Fruit fly (Drosophila melanogaster): Measurements from ENCODE around the gene tsg.

tsg gene

DNA sequence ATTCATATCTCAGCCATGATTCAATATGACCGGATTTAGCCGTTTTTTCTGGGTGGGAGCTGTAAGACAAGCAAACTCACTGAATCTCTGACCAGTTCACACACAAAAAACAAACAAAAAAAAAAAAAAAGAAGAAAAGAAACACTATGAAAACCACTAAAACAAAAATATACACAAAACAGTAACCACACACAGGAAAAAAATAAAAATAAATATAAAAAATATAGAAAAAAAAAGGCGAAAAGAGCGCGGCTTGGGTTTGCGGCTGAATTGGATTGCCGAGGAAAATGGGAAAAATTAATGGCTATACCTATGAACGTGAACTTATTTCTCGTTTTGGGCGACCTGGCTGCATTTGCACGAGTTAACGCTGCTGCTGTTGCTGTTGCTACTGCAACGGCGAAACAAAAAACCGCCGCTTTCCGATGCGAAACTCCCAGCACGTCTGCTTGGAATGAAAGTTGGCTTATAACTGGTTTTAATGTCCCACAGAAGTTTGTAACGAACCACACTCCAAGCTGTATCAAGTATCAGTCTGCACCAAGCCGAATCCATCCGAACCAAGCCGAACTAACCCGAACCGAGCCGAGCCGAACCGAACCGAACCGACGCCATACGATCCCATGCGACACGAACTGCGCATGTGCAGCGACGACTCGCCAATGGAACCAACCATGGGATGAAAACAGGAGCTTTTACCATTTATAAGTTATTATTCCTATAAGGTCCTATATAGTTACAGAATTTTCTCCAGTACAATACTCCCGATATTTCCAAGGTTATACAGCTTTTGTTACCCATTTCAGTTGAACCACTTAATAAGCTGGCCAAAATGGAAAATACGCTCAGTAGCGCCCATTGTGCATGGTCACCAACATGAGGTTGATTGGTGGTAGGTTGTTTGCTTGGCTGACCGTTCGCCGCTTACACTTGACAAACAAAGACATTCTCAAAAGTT, 15.0 kb upstream of the tsg start, which contains the start of gene fw (continued):
- TF ChIP-seq ase (GFP tag; IDR thresholded peaks at IDR 0.05), result peak; percentile 55; the same call in 1 of the 3 replicates
- TF ChIP-seq Bgb (GFP tag; IDR thresholded peaks at IDR 0.05; ENCODE audit: partially characterized antibody), result no peak
- TF ChIP-seq CG4854 (GFP tag; optimal IDR thresholded peaks at IDR 0.05), result no peak
- no peak for TF ChIP-seq bcd (GFP tag; optimal IDR thresholded peaks at IDR 0.05)
- no peak for TF ChIP-seq vnd (GFP tag; IDR thresholded peaks at IDR 0.05; ENCODE audit: partially characterized antibody)
- no peak for TF ChIP-seq gcm (GFP tag; optimal IDR thresholded peaks at IDR 0.05)
- no peak for TF ChIP-seq pfk (GFP tag; optimal IDR thresholded peaks at IDR 0.05)
- no peak for TF ChIP-seq fd102C (GFP tag; optimal IDR thresholded peaks at IDR 0.05)
- no peak for TF ChIP-seq Hmr (GFP tag; optimal IDR thresholded peaks at IDR 0.05)
- peak; percentile 92 for TF ChIP-seq CG4707 (GFP tag; optimal IDR thresholded peaks at IDR 0.05)
- TF ChIP-seq psq (GFP tag; optimal IDR thresholded peaks at IDR 0.05), result no peak
- no peak for TF ChIP-seq MBD-R2 (GFP tag; IDR thresholded peaks at IDR 0.05)
- TF ChIP-seq crol (GFP tag; IDR thresholded peaks at IDR 0.05), result no peak
- no peak for TF ChIP-seq Mes4 (GFP tag; optimal IDR thresholded peaks at IDR 0.05)
- 0 out of 2 replicates have a peak, but pooled peaks have one; percentile 21 for TF ChIP-seq bbx (GFP tag; IDR thresholded peaks at IDR 0.05; ENCODE audit: partially characterized antibody)
- no peak for TF ChIP-seq CG15011 (GFP tag; optimal IDR thresholded peaks at IDR 0.05)
- TF ChIP-seq Dfd (GFP tag; optimal IDR thresholded peaks at IDR 0.05), result no peak
- no peak for TF ChIP-seq sqz (GFP tag; optimal IDR thresholded peaks at IDR 0.05)
- no peak for TF ChIP-seq Spps (tag; optimal IDR thresholded peaks at IDR 0.05)
- peak; percentile 50 for TF ChIP-seq slbo (GFP tag; IDR thresholded peaks at IDR 0.05)
- TF ChIP-seq CG10366 (GFP tag; IDR thresholded peaks at IDR 0.05), result peak; percentile 31; the same call in 1 of the 2 replicates
- TF ChIP-seq CG16813 (GFP tag; IDR thresholded peaks at IDR 0.05; ENCODE audit: partially characterized antibody), result no peak
- TF ChIP-seq ewg (GFP tag; optimal IDR thresholded peaks at IDR 0.05), result peak; percentile 12
- no peak for TF ChIP-seq shn (GFP tag; optimal IDR thresholded peaks at IDR 0.05)
- TF ChIP-seq mam (GFP tag; optimal IDR thresholded peaks at IDR 0.05), result peak; percentile 20
- TF ChIP-seq Dp (GFP tag; optimal IDR thresholded peaks at IDR 0.05), result no peak
- no peak for TF ChIP-seq Ssrp (tag; optimal IDR thresholded peaks at IDR 0.05)
- no peak for TF ChIP-seq CG31224 (GFP tag; IDR thresholded peaks at IDR 0.05)
- TF ChIP-seq CG10959 (GFP tag; IDR thresholded peaks at IDR 0.05), result no peak
- TF ChIP-seq CG11723 (GFP tag; optimal IDR thresholded peaks at IDR 0.05), result no peak
- no peak for TF ChIP-seq dimm (GFP tag; IDR thresholded peaks at IDR 0.05)
- no peak for TF ChIP-seq CG34376 (GFP tag; optimal IDR thresholded peaks at IDR 0.05)
- peak; percentile 0 for TF ChIP-seq CG8944 (GFP tag; optimal IDR thresholded peaks at IDR 0.05)
- TF ChIP-seq CG3726 (GFP tag; IDR thresholded peaks at IDR 0.05), result 0 out of 3 replicates have a peak, but pooled peaks have one; percentile 6
- peak; percentile 31 for TF ChIP-seq CG8290 (GFP tag; optimal IDR thresholded peaks at IDR 0.05)
- TF ChIP-seq CG8290 (tag; optimal IDR thresholded peaks at IDR 0.05), result peak in 1 of 2 experiments; percentile 35
- peak; percentile 38 for TF ChIP-seq PHDP (tag; optimal IDR thresholded peaks at IDR 0.05)
- TF ChIP-seq CG18599 (GFP tag; optimal IDR thresholded peaks at IDR 0.05), result peak; percentile 45
- no peak for TF ChIP-seq NFAT (GFP tag; IDR thresholded peaks at IDR 0.05)
- TF ChIP-seq CG13775 (GFP tag; optimal IDR thresholded peaks at IDR 0.05), result no peak
- TF ChIP-seq h (optimal IDR thresholded peaks at IDR 0.05), result no peak
- peak in 1 of 2 experiments; percentile 34 for TF ChIP-seq eve (GFP tag; optimal IDR thresholded peaks at IDR 0.05)
- TF ChIP-seq abd-A (tag; optimal IDR thresholded peaks at IDR 0.05), result no peak
- TF ChIP-seq dysf (GFP tag; IDR thresholded peaks at IDR 0.05), result 0 out of 3 replicates have a peak, but pooled peaks have one; percentile 33
- no peak for TF ChIP-seq Camta (GFP tag; optimal IDR thresholded peaks at IDR 0.05)
- no peak for TF ChIP-seq nerfin-2 (GFP tag; IDR thresholded peaks at IDR 0.05; ENCODE audit: partially characterized antibody)
- TF ChIP-seq tin (GFP tag; optimal IDR thresholded peaks at IDR 0.05), result peak; percentile 1
- no peak for TF ChIP-seq knrl (GFP tag; IDR thresholded peaks at IDR 0.05; ENCODE audit: partially characterized antibody)
- TF ChIP-seq Dip2 (GFP tag; IDR thresholded peaks at IDR 0.05), result no peak
